Fruit fly (Drosophila melanogaster): ENCODE measurements around the gene CG4069.

The CG4069 gene

DNA sequence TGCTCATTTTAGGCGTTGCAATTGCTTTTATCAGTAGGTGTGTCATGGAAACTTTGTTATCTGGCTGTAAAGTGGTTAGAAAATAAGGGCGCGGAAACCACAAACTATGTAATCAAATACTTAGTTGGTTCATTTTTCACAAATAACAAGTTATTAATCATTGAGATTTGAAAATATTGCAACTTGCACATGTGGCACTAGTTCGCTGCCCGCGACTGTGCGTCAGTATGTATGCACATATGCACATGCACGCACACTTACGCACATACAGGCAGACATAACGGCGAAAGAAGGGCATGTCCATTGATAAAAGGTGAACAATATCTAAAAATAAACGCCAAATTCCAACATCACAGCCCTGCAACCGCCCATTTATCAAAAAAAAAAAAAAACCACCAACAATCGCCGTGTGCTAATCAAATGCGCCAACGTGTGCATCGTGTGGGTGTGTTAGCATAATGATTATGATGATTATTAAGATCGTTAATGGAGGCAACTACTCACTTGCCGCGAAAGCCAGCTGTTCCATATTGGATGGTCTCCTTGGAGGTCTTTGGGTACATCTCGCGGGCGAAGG is 7.6 kb downstream of the CG4069 start (continued):
- TF ChIP-seq CG1233 (GFP tag; optimal IDR thresholded peaks at IDR 0.05) (peak; percentile 12), hbn (GFP tag; IDR thresholded peaks at IDR 0.05; ENCODE audit: partially characterized antibody) (no peak), sd (tag; optimal IDR thresholded peaks at IDR 0.05) (no peak), trh (GFP tag; optimal IDR thresholded peaks at IDR 0.05) (no peak), CG13894 (tag; optimal IDR thresholded peaks at IDR 0.05) (no peak), CG12219 (GFP tag; optimal IDR thresholded peaks at IDR 0.05) (peak; percentile 62), Mes4 (GFP tag; optimal IDR thresholded peaks at IDR 0.05) (peak; percentile 32), nau (GFP tag; optimal IDR thresholded peaks at IDR 0.05) (peak; percentile 59), CG9215 (GFP tag; IDR thresholded peaks at IDR 0.05) (no peak), gcm2 (GFP tag; optimal IDR thresholded peaks at IDR 0.05) (no peak), CG8388 (GFP tag; optimal IDR thresholded peaks at IDR 0.05) (peak; percentile 37), CG2712 (tag; optimal IDR thresholded peaks at IDR 0.05) (peak; percentile 60), bbx (GFP tag; IDR thresholded peaks at IDR 0.05; ENCODE audit: partially characterized antibody) (no peak), ham (GFP tag; IDR thresholded peaks at IDR 0.05) (no peak), CG6683 (GFP tag; optimal IDR thresholded peaks at IDR 0.05) (peak; percentile 12), pita (GFP tag; optimal IDR thresholded peaks at IDR 0.05) (no peak), H15 (GFP tag; IDR thresholded peaks at IDR 0.05) (0 out of 3 replicates have a peak, but pooled peaks have one; percentile 32), Ets97D (GFP tag; optimal IDR thresholded peaks at IDR 0.05) (no peak), CG1024 (GFP tag; IDR thresholded peaks at IDR 0.05) (peak; percentile 58; the same call in 1 of the 2 replicates), CG32772 (GFP tag; IDR thresholded peaks at IDR 0.05) (peak; percentile 23; the same call in 1 of the 2 replicates), CG3726 (GFP tag; IDR thresholded peaks at IDR 0.05) (peak; percentile 35; the same call in 1 of the 3 replicates), NFAT (GFP tag; IDR thresholded peaks at IDR 0.05) (no peak), Lim3 (GFP tag; IDR thresholded peaks at IDR 0.05) (no peak), eyg (GFP tag; optimal IDR thresholded peaks at IDR 0.05) (peak; percentile 12), slou (GFP tag; optimal IDR thresholded peaks at IDR 0.05) (no peak), Chrac-16 (GFP tag; optimal IDR thresholded peaks at IDR 0.05) (peak; percentile 13), Mad (GFP tag; optimal IDR thresholded peaks at IDR 0.05) (peak; percentile 1), gro (GFP tag; optimal IDR thresholded peaks at IDR 0.05) (no peak), Vsx1 (GFP tag; optimal IDR thresholded peaks at IDR 0.05) (no peak), CG4730 (GFP tag; IDR thresholded peaks at IDR 0.05) (peak; percentile 6; the same call in 1 of the 2 replicates), Stat92E (GFP tag; optimal IDR thresholded peaks at IDR 0.05) (no peak), phol (tag; optimal IDR thresholded peaks at IDR 0.05) (peak; percentile 45), lilli (GFP tag; optimal IDR thresholded peaks at IDR 0.05) (peak; percentile 35), CG15011 (GFP tag; optimal IDR thresholded peaks at IDR 0.05) (no peak), CHES-1-like (GFP tag; optimal IDR thresholded peaks at IDR 0.05) (no peak), Hr3 (GFP tag; optimal IDR thresholded peaks at IDR 0.05) (peak; percentile 10), CG9876 (GFP tag; optimal IDR thresholded peaks at IDR 0.05) (no peak), CG11696 (GFP tag; IDR thresholded peaks at IDR 0.05) (peak; percentile 97), tgo (GFP tag; IDR thresholded peaks at IDR 0.05) (peak; percentile 34; the same call in 2 of the 3 replicates), sisA (GFP tag; IDR thresholded peaks at IDR 0.05) (peak; percentile 61), Elba2 (GFP tag; optimal IDR thresholded peaks at IDR 0.05) (no peak), Sox102F (GFP tag; optimal IDR thresholded peaks at IDR 0.05) (no peak), Med (GFP tag) (peak; percentile 88), CG13123 (GFP tag; optimal IDR thresholded peaks at IDR 0.05) (no peak), sima (GFP tag; optimal IDR thresholded peaks at IDR 0.05) (no peak), CG11560 (tag; IDR thresholded peaks at IDR 0.05) (no peak), ci (GFP tag; IDR thresholded peaks at IDR 0.05) (peak; percentile 85), pb (GFP tag; optimal IDR thresholded peaks at IDR 0.05) (no peak), HLHmδ (GFP tag; optimal IDR thresholded peaks at IDR 0.05) (no peak), CG11504 (tag; optimal IDR thresholded peaks at IDR 0.05) (peak; percentile 72), oc (tag; optimal IDR thresholded peaks at IDR 0.05) (no peak)
